Fruit fly (Drosophila melanogaster) ovary, adult (tissue): ENCODE results near the gene CG9467.

ENCODE experiments used
- CG17801 ChIP-seq: fragments of 200-800 bp; optimal IDR thresholded peaks from 2 replicates; lab custom pipeline; 2019; ENCODE audit warnings: missing biosample characterization, mild to moderate bottlenecking, missing genetic modification characterization, moderate library complexity; ENCODE audit not compliant: partially characterized antibody

CG9467 gene

dm6 chr3R:9779764-9780163 is 21.1 kb downstream of the CG9467 start, which contains the start of gene CG12947:
Gene CG12947 (plus strand): TSS chr3R:9780064.
- no peak for TF ChIP-seq CG17801 (GFP tag; lab: Kevin White, UChicago)

dm6 chr3R:9777941-9778360 is 22.9 kb downstream of the CG9467 start, which contains the start of gene RpS29:
Gene RpS29 (plus strand): TSS chr3R:9778042.
- peak; percentile 81 for TF ChIP-seq CG17801 (GFP tag; lab: Kevin White, UChicago)

dm6 chr3R:9774821-9775220 is 26.0 kb downstream of the CG9467 start, which contains the start of gene topi:
Gene topi (plus strand): TSS chr3R:9775121.
- no peak for TF ChIP-seq CG17801 (GFP tag; lab: Kevin White, UChicago)

- no peak for TF ChIP-seq CG17801 (GFP tag; lab: Kevin White, UChicago)
These were observed 26.7 kb downstream of the CG9467 start, which contains the start of gene Whamy for dm6 chr3R:9774147-9774546. Gene Whamy (minus strand): TSS chr3R:9774419.

- peak; percentile 95 for TF ChIP-seq CG17801 (GFP tag; lab: Kevin White, UChicago)
These were observed 29.3 kb downstream of the CG9467 start, which contains the start of gene CG9471 for dm6 chr3R:9771519-9771972. Gene CG9471 (minus strand): TSS chr3R:9771542.

- TF ChIP-seq CG17801 (GFP tag; lab: Kevin White, UChicago): no peak
These were observed 30.7 kb downstream of the CG9467 start for dm6 chr3R:9770127-9770526.

dm6 chr3R:9768884-9769283 is 31.9 kb downstream of the CG9467 start, which contains the start of gene MED6:
Gene MED6 (minus strand): TSS chr3R:9768984.
- TF ChIP-seq CG17801 (GFP tag; lab: Kevin White, UChicago): no peak

dm6 chr3R:9767620-9768592 is 32.9 kb downstream of the CG9467 start, which contains the start of gene Naa80:
Gene Naa80 (plus strand): TSS chr3R:9767834.
- TF ChIP-seq CG17801 (GFP tag; lab: Kevin White, UChicago): peak; percentile 29

dm6 chr3R:9762955-9763931 is 37.6 kb downstream of the CG9467 start, which contains the start of the genes Snap24 and CG8478:
Gene Snap24 (minus strand): TSS chr3R:9763150.
Gene CG8478 (plus strand): TSS chr3R:9763650.
- no peak for TF ChIP-seq CG17801 (GFP tag; lab: Kevin White, UChicago)

dm6 chr3R:9759360-9760191 is 41.2 kb downstream of the CG9467 start, which contains the start of gene Mpi:
Gene Mpi (plus strand): TSS chr3R:9759622.
- TF ChIP-seq CG17801 (GFP tag; lab: Kevin White, UChicago): peak; percentile 72

dm6 chr3R:9756187-9756586 is 44.6 kb downstream of the CG9467 start, which contains the start of the genes Alg12 and Rpt3R:
Gene Alg12 (plus strand): TSS chr3R:9756491.
Gene Rpt3R (minus strand): TSS chr3R:9756510.
- no peak for TF ChIP-seq CG17801 (GFP tag; lab: Kevin White, UChicago)

- no peak for TF ChIP-seq CG17801 (GFP tag; lab: Kevin White, UChicago)
These were observed 46.3 kb downstream of the CG9467 start, which contains the start of gene Tti1 for dm6 chr3R:9754487-9754886. Gene Tti1 (minus strand): TSS chr3R:9754686.
